Fruit fly (Drosophila melanogaster) whole organism, embryonic: ENCODE data around the gene CG6432.

Experiments
- Adf1 ChIP-seq: fragments of 200-800 bp; sonication (Bioruptor generic); IDR thresholded peaks from 2 replicates; pipeline ENCODE4 v1.3.6; 2022; ENCODE audit warnings: missing biosample characterization, missing genetic modification characterization
- Asciz ChIP-seq: fragments of 200-800 bp; sonication (Bioruptor generic); optimal IDR thresholded peaks from 2 replicates; lab custom pipeline; 2017; ENCODE audit warnings: missing biosample characterization, mild to moderate bottlenecking, missing genetic modification characterization, missing genetic modification reagents
- B-H2 ChIP-seq: fragments of 200-800 bp; sonication (Bioruptor generic); optimal IDR thresholded peaks from 2 replicates; lab custom pipeline; 2018; ENCODE audit warnings: missing biosample characterization, mild to moderate bottlenecking, missing genetic modification characterization
- Bdp1 ChIP-seq: fragments of 200-800 bp; sonication (Bioruptor generic); optimal IDR thresholded peaks from 3 replicates; lab custom pipeline; 2016; ENCODE audit warnings: missing biosample characterization, missing genetic modification characterization
- CG10979 ChIP-seq: fragments of 200-800 bp; sonication (Bioruptor generic); optimal IDR thresholded peaks from 2 replicates; lab custom pipeline; 2018; ENCODE audit warnings: missing biosample characterization, mild to moderate bottlenecking, missing genetic modification characterization, moderate library complexity
- CG11398 ChIP-seq: fragments of 200-800 bp; sonication (Bioruptor generic); optimal IDR thresholded peaks from 2 replicates; lab custom pipeline; 2016; ENCODE audit warnings: missing biosample characterization, missing genetic modification characterization
- CG12071 ChIP-seq: fragments of 200-800 bp; sonication (Bioruptor generic); optimal IDR thresholded peaks from 3 replicates; lab custom pipeline; 2018; ENCODE audit warnings: missing biosample characterization, mild to moderate bottlenecking, missing genetic modification characterization
- CG1233 ChIP-seq: fragments of 200-800 bp; sonication (Bioruptor generic); optimal IDR thresholded peaks from 4 replicates; lab custom pipeline; 2018; ENCODE audit warnings: missing biosample characterization, mild to moderate bottlenecking, missing genetic modification characterization
- CG13775 ChIP-seq: fragments of 200-800 bp; sonication (Bioruptor generic); optimal IDR thresholded peaks from 3 replicates; lab custom pipeline; 2017; ENCODE audit warnings: missing biosample characterization, mild to moderate bottlenecking, missing genetic modification characterization
- CG14965 ChIP-seq: fragments of 200-800 bp; sonication (Bioruptor generic); optimal IDR thresholded peaks from 2 replicates; lab custom pipeline; 2016; ENCODE audit warnings: missing biosample characterization, missing genetic modification characterization, borderline replicate concordance
- CG15479 ChIP-seq: fragments of 200-800 bp; sonication (Bioruptor generic); optimal IDR thresholded peaks from 3 replicates; lab custom pipeline; 2019; ENCODE audit warnings: missing biosample characterization, mild to moderate bottlenecking, missing genetic modification characterization, moderate library complexity
- CG16779 ChIP-seq: fragments of 200-800 bp; sonication (Bioruptor generic); IDR thresholded peaks from 2 replicates; pipeline ENCODE4 v1.3.6; 2022; ENCODE audit warnings: missing biosample characterization, missing genetic modification characterization
- CG16813 ChIP-seq: fragments of 200-800 bp; sonication (Bioruptor generic); IDR thresholded peaks from 3 replicates; pipeline ENCODE4 v1.3.6; 2022; ENCODE audit warnings: missing biosample characterization, missing genetic modification characterization; ENCODE audit not compliant: partially characterized antibody
- CG17385 ChIP-seq: fragments of 200-800 bp; sonication (Bioruptor generic); optimal IDR thresholded peaks from 3 replicates; lab custom pipeline; 2018; ENCODE audit warnings: missing biosample characterization, mild to moderate bottlenecking, missing genetic modification characterization
- CG17829 ChIP-seq: fragments of 200-800 bp; optimal IDR thresholded peaks from 2 replicates; lab custom pipeline; 2019; ENCODE audit warnings: missing biosample characterization, mild to moderate bottlenecking, missing genetic modification characterization, moderate library complexity
- CG17912 ChIP-seq: fragments of 200-800 bp; sonication (Bioruptor generic); optimal IDR thresholded peaks from 2 replicates; lab custom pipeline; 2018; ENCODE audit warnings: missing biosample characterization, mild to moderate bottlenecking, missing genetic modification characterization
- CG18476 ChIP-seq: fragments of 200-800 bp; sonication (Bioruptor generic); optimal IDR thresholded peaks from 2 replicates; lab custom pipeline; 2016; ENCODE audit warnings: missing biosample characterization, mild to moderate bottlenecking, missing genetic modification characterization
- CG18599 ChIP-seq: fragments of 200-800 bp; sonication (Bioruptor generic); optimal IDR thresholded peaks from 3 replicates; lab custom pipeline; 2017; ENCODE audit warnings: missing biosample characterization, missing genetic modification characterization, mild to moderate bottlenecking, moderate library complexity, missing genetic modification reagents
- CG2120 ChIP-seq: fragments of 200-800 bp; sonication (Bioruptor generic); optimal IDR thresholded peaks from 3 replicates; lab custom pipeline; 2016; ENCODE audit warnings: missing biosample characterization, missing genetic modification characterization
- CG3163 ChIP-seq: fragments of 200-800 bp; sonication (Bioruptor generic); optimal IDR thresholded peaks from 3 replicates; lab custom pipeline; 2016; ENCODE audit warnings: missing biosample characterization, missing genetic modification characterization
- CG32532 ChIP-seq: fragments of 200-800 bp; sonication (Bioruptor generic); IDR thresholded peaks from 2 replicates; pipeline ENCODE4 v1.3.6; 2022; ENCODE audit warnings: missing biosample characterization, missing genetic modification characterization
- CG34376 ChIP-seq: fragments of 200-800 bp; sonication (Bioruptor generic); optimal IDR thresholded peaks from 2 replicates; lab custom pipeline; 2018; ENCODE audit warnings: missing biosample characterization, mild to moderate bottlenecking, missing genetic modification characterization
- CG4730 ChIP-seq: fragments of 200-800 bp; sonication (Bioruptor generic); IDR thresholded peaks from 2 replicates; pipeline ENCODE4 v1.3.6; 2022; ENCODE audit warnings: missing biosample characterization, missing genetic modification characterization
- CG6272 ChIP-seq: fragments of 200-800 bp; sonication (Bioruptor generic); IDR thresholded peaks from 2 replicates; pipeline ENCODE4 v1.3.6; 2022; ENCODE audit warnings: missing biosample characterization, missing genetic modification characterization
- CG6683 ChIP-seq: fragments of 200-800 bp; sonication (Bioruptor generic); optimal IDR thresholded peaks from 2 replicates; lab custom pipeline; 2017; ENCODE audit warnings: missing biosample characterization, mild to moderate bottlenecking, missing genetic modification characterization, missing genetic modification reagents
- CG7786 ChIP-seq: fragments of 200-800 bp; sonication (Bioruptor generic); optimal IDR thresholded peaks from 2 replicates; lab custom pipeline; 2016; ENCODE audit warnings: missing biosample characterization, missing genetic modification characterization
- CG7987 ChIP-seq: fragments of 200-800 bp; sonication (Bioruptor generic); optimal IDR thresholded peaks from 2 replicates; lab custom pipeline; 2018; ENCODE audit warnings: missing biosample characterization, mild to moderate bottlenecking, missing genetic modification characterization, moderate library complexity
- CG8924 ChIP-seq: fragments of 200-800 bp; optimal IDR thresholded peaks from 3 replicates; lab custom pipeline; 2019; ENCODE audit warnings: missing biosample characterization, mild to moderate bottlenecking, missing genetic modification characterization, moderate library complexity
- ERR ChIP-seq: fragments of 200-800 bp; sonication (Bioruptor generic); optimal IDR thresholded peaks from 2 replicates; lab custom pipeline; 2016; ENCODE audit warnings: missing biosample characterization, missing genetic modification characterization
- Ets97D ChIP-seq: fragments of 200-800 bp; sonication (Bioruptor generic); optimal IDR thresholded peaks from 3 replicates; lab custom pipeline; 2016; ENCODE audit warnings: missing biosample characterization, missing genetic modification characterization
- GATAe ChIP-seq: fragments of 200-800 bp; sonication (Bioruptor generic); conservative IDR thresholded peaks from 2 replicates; pipeline ENCODE4 v1.3.6; 2022; ENCODE audit warnings: missing biosample characterization, missing genetic modification characterization
- Hr78 ChIP-seq, 2 experiments: fragments of 200-800 bp in 1 of 2; fragments of >200 bp in 1 of 2; sonication (Bioruptor generic) in 1 of 2; optimal IDR thresholded peaks; 2 replicates each; lab custom pipeline; 2017 to 2019; ENCODE audit warnings: missing biosample characterization in 2 of 2, missing genetic modification characterization in 2 of 2, mild to moderate bottlenecking in 1 of 2, moderate library complexity in 1 of 2
- Max ChIP-seq: fragments of 200-800 bp; sonication (Bioruptor generic); optimal IDR thresholded peaks from 2 replicates; lab custom pipeline; 2016; ENCODE audit warnings: missing biosample characterization, mild to moderate bottlenecking, missing genetic modification characterization
- Neu2 ChIP-seq: fragments of 200-800 bp; sonication (Bioruptor generic); optimal IDR thresholded peaks from 3 replicates; lab custom pipeline; 2016; ENCODE audit warnings: missing biosample characterization, missing genetic modification characterization, borderline replicate concordance
- Ravus ChIP-seq: fragments of 200-800 bp; sonication (Bioruptor generic); IDR thresholded peaks from 2 replicates; pipeline ENCODE4 v1.3.6; 2022; ENCODE audit warnings: missing biosample characterization, missing genetic modification characterization
- Rx ChIP-seq: fragments of 200-800 bp; sonication (Bioruptor generic); IDR thresholded peaks from 2 replicates; pipeline ENCODE4 v1.3.6; 2022; ENCODE audit warnings: missing biosample characterization, missing genetic modification characterization
- TFAM ChIP-seq: fragments of 200-800 bp; sonication (Bioruptor generic); optimal IDR thresholded peaks from 2 replicates; lab custom pipeline; 2017; ENCODE audit warnings: missing biosample characterization, missing genetic modification characterization, inconsistent platforms
- Xrp1 ChIP-seq: fragments of 200-800 bp; sonication (Bioruptor generic); IDR thresholded peaks from 2 replicates; pipeline ENCODE4 v1.3.6; 2022; ENCODE audit warnings: missing biosample characterization, missing genetic modification characterization
- abd-A ChIP-seq: fragments of 200-800 bp; sonication (Bioruptor generic); optimal IDR thresholded peaks from 3 replicates; lab custom pipeline; 2019; ENCODE audit warnings: missing biosample characterization, mild to moderate bottlenecking, missing genetic modification characterization, moderate library complexity
- bowl ChIP-seq: fragments of 200-800 bp; sonication (Bioruptor generic); IDR thresholded peaks from 2 replicates; pipeline ENCODE4 v1.3.6; 2022; ENCODE audit warnings: missing biosample characterization, missing genetic modification characterization
- cas ChIP-seq: fragments of 200-800 bp; sonication (Bioruptor generic); IDR thresholded peaks from 2 replicates; pipeline ENCODE4 v1.3.6; 2022; ENCODE audit warnings: missing biosample characterization, missing genetic modification characterization
- ewg ChIP-seq: fragments of 200-800 bp; sonication (Bioruptor generic); optimal IDR thresholded peaks from 3 replicates; lab custom pipeline; 2017; ENCODE audit warnings: mild to moderate bottlenecking, missing biosample characterization, missing genetic modification reagents, missing genetic modification characterization
- gem ChIP-seq: fragments of 200-800 bp; sonication (Bioruptor generic); optimal IDR thresholded peaks from 2 replicates; lab custom pipeline; 2019; ENCODE audit warnings: missing biosample characterization, mild to moderate bottlenecking, missing genetic modification characterization, moderate library complexity
- gfzf ChIP-seq: fragments of 200-800 bp; sonication (Bioruptor generic); optimal IDR thresholded peaks from 2 replicates; lab custom pipeline; 2016; ENCODE audit warnings: missing biosample characterization, mild to moderate bottlenecking, missing genetic modification characterization, moderate library complexity
- hth ChIP-seq: fragments of >200 bp; optimal IDR thresholded peaks from 2 replicates; lab custom pipeline; 2017; ENCODE audit warnings: inconsistent platforms
- mirr ChIP-seq: fragments of 200-800 bp; sonication (Bioruptor generic); optimal IDR thresholded peaks from 3 replicates; lab custom pipeline; 2018; ENCODE audit warnings: missing biosample characterization, mild to moderate bottlenecking, missing genetic modification characterization
- pfk ChIP-seq: fragments of 200-800 bp; sonication (Bioruptor generic); optimal IDR thresholded peaks from 2 replicates; lab custom pipeline; 2018; ENCODE audit warnings: missing biosample characterization, mild to moderate bottlenecking, missing genetic modification characterization, moderate library complexity
- repo ChIP-seq: fragments of 200-800 bp; sonication (Bioruptor generic); optimal IDR thresholded peaks from 2 replicates; lab custom pipeline; 2016; ENCODE audit warnings: missing biosample characterization, missing genetic modification characterization
- run ChIP-seq: fragments of 200-800 bp; sonication (Bioruptor generic); optimal IDR thresholded peaks from 3 replicates; lab custom pipeline; 2018; ENCODE audit warnings: missing biosample characterization, mild to moderate bottlenecking, missing genetic modification characterization
- sens-2 ChIP-seq: fragments of 200-800 bp; sonication (Bioruptor generic); IDR thresholded peaks from 2 replicates; pipeline ENCODE4 v1.3.6; 2022; ENCODE audit warnings: missing biosample characterization, missing genetic modification characterization
- tin ChIP-seq: fragments of 200-800 bp; sonication (Bioruptor generic); optimal IDR thresholded peaks from 3 replicates; lab custom pipeline; 2016; ENCODE audit warnings: missing biosample characterization, missing genetic modification characterization
- twi ChIP-seq: fragments of 200-800 bp; optimal IDR thresholded peaks from 2 replicates; lab custom pipeline; 2019; ENCODE audit warnings: missing biosample characterization, mild to moderate bottlenecking, missing genetic modification characterization, moderate library complexity

The CG6432 gene

dm6 chr3R:24320342-24320711 is 16.4 kb upstream of the CG6432 start (continued):
- TF ChIP-seq sens-2 (GFP tag; lab: Robert Waterston, UW) (no peak), CG11398 (GFP tag; lab: Kevin White, UChicago) (no peak), repo (no peak), CG6683 (GFP tag; lab: Kevin White, UChicago) (no peak), run (tag; lab: Kevin White, UChicago) (peak; percentile 11), CG7786 (GFP tag; lab: Kevin White, UChicago) (no peak), cas (GFP tag; lab: Robert Waterston, UW) (no peak), CG34376 (GFP tag; lab: Kevin White, UChicago) (peak; percentile 10), CG6272 (GFP tag; lab: Robert Waterston, UW) (no peak), twi (tag; lab: Kevin White, UChicago) (no peak), Rx (no peak), bowl (no peak), CG3163 (GFP tag; lab: Kevin White, UChicago) (no peak), CG1233 (GFP tag; lab: Kevin White, UChicago) (no peak), Bdp1 (no peak), B-H2 (GFP tag; lab: Kevin White, UChicago) (no peak), Asciz (GFP tag; lab: Kevin White, UChicago) (no peak), CG17912 (GFP tag; lab: Kevin White, UChicago) (peak; percentile 25), tin (GFP tag; lab: Kevin White, UChicago) (no peak), Ravus (GFP tag; lab: Robert Waterston, UW) (no peak), TFAM (GFP tag; lab: Kevin White, UChicago) (no peak), Adf1 (GFP tag; lab: Robert Waterston, UW) (0 out of 2 replicates have a peak, but pooled peaks have one; percentile 13), CG10979 (tag; lab: Kevin White, UChicago) (peak; percentile 41), CG15479 (GFP tag; lab: Kevin White, UChicago) (no peak), CG16813 (GFP tag; lab: Robert Waterston, UW) (peak; percentile 57), ERR (GFP tag; lab: Kevin White, UChicago) (no peak), pfk (no peak), CG13775 (GFP tag; lab: Kevin White, UChicago) (no peak), CG14965 (no peak), Hr78 (GFP tag; optimal IDR thresholded peaks at IDR 0.05; lab: Kevin White, UChicago) (no peak), CG17385 (GFP tag; lab: Kevin White, UChicago) (no peak), hth (lab: Kevin White, UChicago) (no peak), CG12071 (GFP tag; lab: Kevin White, UChicago) (no peak), GATAe (no peak), CG17829 (peak; percentile 28), Max (GFP tag; lab: Kevin White, UChicago) (no peak), mirr (GFP tag; lab: Kevin White, UChicago) (no peak), Xrp1 (GFP tag; lab: Robert Waterston, UW) (0 out of 2 replicates have a peak, but pooled peaks have one; percentile 23), abd-A (tag; lab: Kevin White, UChicago) (no peak), gem (tag; lab: Kevin White, UChicago) (no peak), Neu2 (no peak), CG7987 (no peak), gfzf (GFP tag; lab: Kevin White, UChicago) (peak; percentile 13), CG8924 (tag; lab: Kevin White, UChicago) (peak; percentile 88), CG18599 (GFP tag; lab: Kevin White, UChicago) (no peak), CG18476 (GFP tag; lab: Kevin White, UChicago) (no peak), CG32532 (GFP tag; lab: Robert Waterston, UW) (no peak), ewg (GFP tag; lab: Kevin White, UChicago) (peak; percentile 99), CG2120 (no peak), CG4730 (GFP tag; lab: Robert Waterston, UW) (no peak), Ets97D (peak; percentile 37), CG16779 (GFP tag; lab: Robert Waterston, UW) (no peak)
